Fruit fly (Drosophila melanogaster): ENCODE measurements around the gene hop.

- TF ChIP-seq Sin3A (optimal IDR thresholded peaks at IDR 0.05) (no peak), Myc (optimal IDR thresholded peaks at IDR 0.05) (no peak), psq (optimal IDR thresholded peaks at IDR 0.05) (no peak), h (optimal IDR thresholded peaks at IDR 0.05) (no peak)
Measured at dm6 chrX:11355708-11356174, 12.2 kb downstream of the hop start, which contains the start of gene dsh.
